Worm (Caenorhabditis elegans): ENCODE measurements around the gene R102.10.

Gene R102.10

DNA sequence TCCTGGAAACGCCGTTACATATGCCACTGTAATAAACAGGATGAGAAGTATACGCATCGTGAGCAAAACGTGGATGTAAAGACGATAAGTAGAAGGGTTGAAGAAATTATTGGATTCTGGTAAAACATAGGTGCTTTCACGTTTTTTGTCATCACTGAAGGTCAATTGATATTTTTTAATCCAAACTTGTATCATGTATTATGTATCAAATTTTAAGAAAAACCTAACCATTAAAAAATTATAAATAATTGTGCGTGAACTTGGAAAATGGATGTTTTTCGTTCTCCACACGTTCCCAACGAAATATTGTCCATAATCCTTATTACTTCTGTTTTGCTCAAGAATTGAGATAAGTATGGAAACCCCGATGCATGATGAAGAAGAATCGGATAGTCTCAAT, 15.1 kb upstream of the R102.10 start, which contains the start of gene R102.8:
Gene R102.8, minus strand, starts transcription at position 101 of the 400 bp plus-strand sequence.
- TF ChIP-seq ceh-9 (tag; optimal IDR thresholded peaks at IDR 0.05) (no peak), sea-2 (GFP tag; optimal IDR thresholded peaks at IDR 0.05) (no peak), jun-1 (tag; optimal IDR thresholded peaks at IDR 0.05) (no peak)

DNA sequence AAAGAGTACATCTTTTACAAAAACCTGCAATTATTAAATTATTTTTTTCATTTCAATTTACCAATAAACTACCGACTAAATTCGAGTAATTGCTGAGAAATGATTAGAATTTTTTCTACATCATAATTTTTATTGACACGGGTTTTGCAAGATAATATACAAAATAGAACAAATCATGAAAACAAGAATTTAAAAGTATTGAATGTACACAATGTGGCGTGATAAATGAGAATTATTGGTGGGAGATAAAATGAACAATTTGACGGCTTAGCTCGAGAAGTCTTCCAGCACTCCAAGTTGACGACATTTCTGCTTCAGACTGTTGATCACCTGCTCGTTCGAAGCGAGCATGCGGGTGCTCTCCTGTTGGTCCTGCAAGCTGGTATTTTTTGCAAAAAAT, 10.1 kb upstream of the R102.10 start, which contains the start of gene R102.4:
Gene R102.4, minus strand, starts transcription at position 101 of the 400 bp plus-strand sequence.
- TF ChIP-seq hmg-11 (tag; optimal IDR thresholded peaks at IDR 0.05), result no peak
- TF ChIP-seq mml-1 (tag; optimal IDR thresholded peaks at IDR 0.05), result no peak
- TF ChIP-seq lin-15B (tag; optimal IDR thresholded peaks at IDR 0.05), result no peak
- TF ChIP-seq ztf-11 (tag; optimal IDR thresholded peaks at IDR 0.05), result no peak
- no peak for TF ChIP-seq nhr-43 (tag; optimal IDR thresholded peaks at IDR 0.05; ENCODE audit: poor library complexity, severe bottlenecking)
- no peak for TF ChIP-seq ceh-16 (tag; optimal IDR thresholded peaks at IDR 0.05)
- TF ChIP-seq pha-4 (tag; optimal IDR thresholded peaks at IDR 0.05), result no peak
- TF ChIP-seq nhr-23 (tag; optimal IDR thresholded peaks at IDR 0.05), result no peak
- no peak for TF ChIP-seq egl-5 (tag; optimal IDR thresholded peaks at IDR 0.05)
- TF ChIP-seq aly-2 (tag; optimal IDR thresholded peaks at IDR 0.05), result no peak
- no peak for TF ChIP-seq nhr-67 (tag; optimal IDR thresholded peaks at IDR 0.05)

DNA sequence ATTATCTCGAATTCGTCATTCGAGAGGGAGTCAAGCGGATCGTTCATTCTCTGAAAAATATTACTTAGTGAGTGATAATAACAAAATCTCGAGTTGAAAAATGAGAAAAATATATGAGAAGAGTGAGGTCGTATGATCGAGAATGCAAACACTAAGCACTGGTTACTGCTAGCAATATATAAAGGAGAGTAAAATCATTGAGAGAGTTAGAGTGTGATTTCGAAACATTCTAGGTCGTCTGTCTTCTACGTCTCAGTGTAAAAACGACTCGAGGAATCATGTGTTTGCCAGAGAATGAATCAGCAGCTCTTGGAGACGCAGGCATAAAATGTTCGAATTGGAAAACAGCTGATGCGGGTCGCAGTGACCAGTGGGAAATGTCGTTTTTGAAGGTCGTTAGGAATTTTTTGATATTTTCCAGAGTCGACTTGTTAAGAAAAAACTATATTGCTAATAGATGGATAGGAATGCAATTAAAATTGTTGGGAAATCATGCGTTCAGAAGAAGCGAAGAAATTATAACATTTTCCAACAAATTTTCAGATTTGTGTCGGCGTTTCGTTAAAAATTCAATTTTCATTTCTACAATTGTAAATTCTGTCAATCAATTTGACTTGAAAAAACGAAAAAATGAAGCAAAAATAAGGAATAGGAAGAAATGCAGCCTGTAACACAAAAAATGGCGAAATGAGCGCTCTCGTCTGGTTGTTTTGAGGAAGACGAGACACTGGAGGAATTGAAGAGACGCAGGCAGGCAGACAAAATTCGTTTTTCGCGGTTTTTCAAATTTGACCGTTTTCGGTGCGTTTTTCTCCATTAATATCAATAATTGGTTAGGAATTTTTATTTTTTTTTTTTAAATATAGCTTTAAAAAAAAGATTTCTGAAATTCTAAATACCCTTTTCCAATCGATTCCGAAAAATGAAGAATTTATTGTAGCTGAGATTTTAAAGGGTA, 8.0 kb upstream of the R102.10 start, which contains the start of gene allo-1:
Gene allo-1, minus strand, starts transcription at position 51 of the 958 bp plus-strand sequence.
- TF ChIP-seq ceh-28 (tag; optimal IDR thresholded peaks at IDR 0.05) (peak; percentile 33), nhr-25 (tag; optimal IDR thresholded peaks at IDR 0.05) (peak; percentile 86), eor-1 (tag; optimal IDR thresholded peaks at IDR 0.05) (no peak), ceh-16 (tag; optimal IDR thresholded peaks at IDR 0.05) (no peak), elt-2 (tag; optimal IDR thresholded peaks at IDR 0.05) (peak; percentile 47), egl-5 (tag; optimal IDR thresholded peaks at IDR 0.05) (peak; percentile 58), aly-2 (tag; optimal IDR thresholded peaks at IDR 0.05) (no peak), pha-4 (tag; optimal IDR thresholded peaks at IDR 0.05) (peak; percentile 67), R02D3.7 (tag; optimal IDR thresholded peaks at IDR 0.05) (no peak), hmg-11 (tag; optimal IDR thresholded peaks at IDR 0.05) (peak; percentile 45), snpc-4 (tag; optimal IDR thresholded peaks at IDR 0.05) (peak; percentile 67), jun-1 (tag; optimal IDR thresholded peaks at IDR 0.05) (peak; percentile 72), nfya-1 (tag; optimal IDR thresholded peaks at IDR 0.05; ENCODE audit: insufficient read depth) (peak; percentile 36), skn-1 (tag; optimal IDR thresholded peaks at IDR 0.05) (peak; percentile 1), lin-39 (tag; optimal IDR thresholded peaks at IDR 0.05) (peak; percentile 40), pqm-1 (tag; optimal IDR thresholded peaks at IDR 0.05) (peak; percentile 15), lin-15B (tag; optimal IDR thresholded peaks at IDR 0.05) (peak; percentile 23), ztf-4 (tag; optimal IDR thresholded peaks at IDR 0.05) (no peak), egl-27 (tag; optimal IDR thresholded peaks at IDR 0.05) (no peak), nhr-12 (tag; optimal IDR thresholded peaks at IDR 0.05) (no peak), ama-1 (optimal IDR thresholded peaks at IDR 0.05) (peak; percentile 8), nhr-23 (tag; optimal IDR thresholded peaks at IDR 0.05) (peak; percentile 72)

DNA sequence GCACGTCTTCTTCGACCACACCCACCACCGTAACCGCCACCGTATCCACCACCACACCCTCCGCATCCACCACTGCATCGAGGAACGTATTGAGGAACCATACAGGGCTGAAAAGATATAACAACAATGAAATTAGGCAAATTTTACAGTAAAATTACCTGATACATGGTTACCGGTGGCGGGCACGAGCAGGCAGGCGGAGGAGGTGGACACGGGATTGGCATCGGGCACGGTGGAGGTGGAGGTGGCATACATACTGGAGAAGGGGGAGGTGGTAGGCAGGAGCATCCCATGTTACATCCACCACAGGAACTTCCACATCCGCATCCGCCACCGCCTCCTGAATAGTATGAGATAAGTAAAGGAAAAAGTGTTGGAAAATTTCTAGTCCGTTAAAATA, 6.8 kb upstream of the R102.10 start:
- no peak for TF ChIP-seq nhr-67 (tag; optimal IDR thresholded peaks at IDR 0.05)
- TF ChIP-seq ztf-11 (tag; optimal IDR thresholded peaks at IDR 0.05), result no peak
- no peak for TF ChIP-seq aly-2 (tag; optimal IDR thresholded peaks at IDR 0.05)
- no peak for TF ChIP-seq hmg-11 (tag; optimal IDR thresholded peaks at IDR 0.05)
- no peak for TF ChIP-seq fos-1 (tag; optimal IDR thresholded peaks at IDR 0.05)
- no peak for TF ChIP-seq nhr-25 (tag; optimal IDR thresholded peaks at IDR 0.05)
- no peak for TF ChIP-seq ceh-9 (tag; optimal IDR thresholded peaks at IDR 0.05)
- no peak for TF ChIP-seq nhr-23 (tag; optimal IDR thresholded peaks at IDR 0.05)
- TF ChIP-seq fkh-2 (tag; optimal IDR thresholded peaks at IDR 0.05), result no peak
- TF ChIP-seq skn-1 (tag; optimal IDR thresholded peaks at IDR 0.05), result no peak
- TF ChIP-seq mdl-1 (tag; optimal IDR thresholded peaks at IDR 0.05), result no peak
- no peak for TF ChIP-seq egl-27 (tag; optimal IDR thresholded peaks at IDR 0.05)
- no peak for TF ChIP-seq elt-3 (tag; optimal IDR thresholded peaks at IDR 0.05)
- no peak for TF ChIP-seq lsy-12 (tag; optimal IDR thresholded peaks at IDR 0.05)
- no peak for TF ChIP-seq nfya-1 (tag; optimal IDR thresholded peaks at IDR 0.05; ENCODE audit: insufficient read depth)
- TF ChIP-seq elt-1 (tag; optimal IDR thresholded peaks at IDR 0.05), result no peak
- no peak for TF ChIP-seq ama-1 (optimal IDR thresholded peaks at IDR 0.05)
- no peak for TF ChIP-seq tbx-2 (tag; optimal IDR thresholded peaks at IDR 0.05)
